Worm (Caenorhabditis elegans) whole organism, midembryonic: ENCODE data around the gene T26H8.5.

ENCODE experiments used
- cog-1 ChIP-seq: sonication (generic microtip); optimal IDR thresholded peaks from 2 replicates; lab custom pipeline; 2016; ENCODE audit warnings: missing genetic modification characterization, missing compliant biosample characterization
- flt-1 ChIP-seq: fragments of 200-800 bp; sonication (Bioruptor generic); IDR thresholded peaks from 2 replicates; pipeline ENCODE4 v1.3.6; 2022; ENCODE audit warnings: missing genetic modification characterization, missing compliant biosample characterization

ce11 chrV:15354648-15355047 is 49.2 kb upstream of the T26H8.5 start, which contains the start of gene C29F3.7:
- TF ChIP-seq cog-1 (tag; lab: Kevin White, UChicago): no peak
- TF ChIP-seq flt-1 (GFP tag; lab: Robert Waterston, UW): no peak
